Worm (Caenorhabditis elegans): ENCODE results near the gene W09B6.4.

The W09B6.4 gene

DNA sequence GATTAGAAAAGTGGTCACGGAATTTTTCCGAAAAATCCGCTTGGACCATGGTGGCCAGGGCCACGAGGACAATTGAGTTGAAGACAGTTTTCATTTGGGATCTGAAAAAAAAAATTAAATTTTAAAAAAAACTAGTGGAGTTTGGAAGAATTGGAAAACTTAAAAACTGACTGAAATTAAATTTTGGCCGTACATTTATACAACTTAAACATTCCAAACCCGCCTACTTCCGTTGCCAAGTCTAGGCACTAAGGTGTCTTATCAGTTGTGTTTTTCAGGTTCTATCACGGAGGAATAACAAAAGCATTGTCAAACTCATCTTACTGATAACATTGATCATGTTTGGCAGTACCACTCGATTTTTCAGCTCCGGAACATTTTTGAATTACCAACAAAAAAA, 26.5 kb downstream of the W09B6.4 start, which contains the start of gene lips-12:
Gene lips-12 (minus strand): TSS at position 101 of the 400 bp plus-strand sequence.
- TF ChIP-seq him-1 (tag; optimal IDR thresholded peaks at IDR 0.05), result no peak
- TF ChIP-seq W03F9.2 (tag; optimal IDR thresholded peaks at IDR 0.05), result no peak
- TF ChIP-seq dao-5 (tag; optimal IDR thresholded peaks at IDR 0.05), result no peak

DNA sequence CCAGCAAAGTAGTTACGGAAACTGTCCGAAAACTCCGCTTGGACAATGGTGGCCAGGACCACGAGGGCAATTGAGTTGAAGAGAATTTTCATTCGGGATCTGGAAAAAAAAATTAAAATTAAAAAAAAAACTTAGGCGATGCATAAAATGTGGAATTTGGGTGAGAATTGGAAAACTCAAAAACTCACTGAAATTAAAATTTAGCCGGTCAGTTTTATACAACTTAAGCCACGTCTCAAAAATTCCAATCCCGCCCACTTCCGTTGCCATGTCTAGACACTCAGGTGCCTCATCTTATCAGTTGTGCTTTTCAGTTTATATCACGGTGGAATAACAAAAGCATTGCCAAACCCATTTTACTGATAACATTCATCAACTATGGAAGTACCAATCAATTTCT, 29.7 kb downstream of the W09B6.4 start, which contains the start of gene lips-11:
Gene lips-11 (minus strand): TSS at position 101 of the 400 bp plus-strand sequence.
- TF ChIP-seq dao-5 (tag; optimal IDR thresholded peaks at IDR 0.05) (no peak), W03F9.2 (tag; optimal IDR thresholded peaks at IDR 0.05) (no peak), him-1 (tag; optimal IDR thresholded peaks at IDR 0.05) (no peak)

DNA sequence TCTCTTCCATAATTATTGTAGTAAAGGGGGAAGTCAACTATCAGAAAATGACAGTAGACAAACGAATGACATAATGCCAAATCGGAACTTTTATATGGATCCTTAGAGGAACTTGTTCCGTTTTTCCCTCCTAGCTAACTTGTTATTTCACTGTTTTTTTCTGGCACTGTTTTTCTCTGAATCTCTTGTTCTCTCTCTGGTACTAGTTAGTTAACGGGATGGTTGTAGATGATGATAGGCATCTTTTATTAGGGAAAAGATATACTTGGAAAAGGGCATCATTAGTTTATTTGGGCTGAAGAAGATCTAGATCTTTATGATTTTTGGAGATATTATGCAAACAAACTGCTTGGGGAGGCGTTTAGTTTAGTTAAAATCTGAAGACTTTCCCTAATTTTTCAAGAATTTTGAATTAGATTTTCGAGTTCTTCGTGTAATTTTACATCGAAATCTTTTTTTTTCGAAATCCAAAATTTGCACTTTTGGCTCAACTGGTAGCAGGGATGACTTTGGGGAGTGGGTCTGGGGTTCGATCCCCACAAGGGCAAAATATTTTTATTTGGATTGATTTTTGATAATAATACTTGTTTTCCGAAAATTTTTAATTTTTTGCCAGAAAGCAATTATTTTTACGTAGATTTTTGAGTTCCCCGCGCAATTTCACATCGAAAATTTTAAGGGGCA, 33.6 kb downstream of the W09B6.4 start, which contains the start of gene col-40:
Gene col-40 (minus strand): TSS at position 51 of the 684 bp plus-strand sequence.
- TF ChIP-seq W03F9.2 (tag; optimal IDR thresholded peaks at IDR 0.05) (no peak), him-1 (tag; optimal IDR thresholded peaks at IDR 0.05) (no peak), dao-5 (tag; optimal IDR thresholded peaks at IDR 0.05) (no peak)

DNA sequence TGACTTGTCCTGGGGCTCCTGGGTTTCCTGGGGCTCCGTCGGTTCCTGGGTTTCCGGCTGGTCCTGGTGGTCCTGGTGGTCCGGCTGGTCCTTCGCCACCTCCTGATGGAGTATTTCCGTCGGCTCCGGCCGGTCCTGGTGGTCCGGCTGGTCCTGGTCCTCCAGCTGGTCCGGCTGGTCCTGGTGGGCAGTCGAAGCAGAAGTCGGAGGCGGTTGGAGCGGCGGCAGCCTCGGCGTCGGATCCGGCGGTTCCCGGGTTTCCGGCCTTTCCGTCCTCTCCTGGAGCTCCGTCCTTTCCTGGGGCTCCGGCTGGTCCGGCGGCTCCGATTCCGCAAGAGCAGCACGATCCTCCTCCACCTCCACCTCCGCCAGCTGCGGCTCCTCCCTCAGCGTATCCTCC, 35.3 kb downstream of the W09B6.4 start:
- no peak for TF ChIP-seq W03F9.2 (tag; optimal IDR thresholded peaks at IDR 0.05)

DNA sequence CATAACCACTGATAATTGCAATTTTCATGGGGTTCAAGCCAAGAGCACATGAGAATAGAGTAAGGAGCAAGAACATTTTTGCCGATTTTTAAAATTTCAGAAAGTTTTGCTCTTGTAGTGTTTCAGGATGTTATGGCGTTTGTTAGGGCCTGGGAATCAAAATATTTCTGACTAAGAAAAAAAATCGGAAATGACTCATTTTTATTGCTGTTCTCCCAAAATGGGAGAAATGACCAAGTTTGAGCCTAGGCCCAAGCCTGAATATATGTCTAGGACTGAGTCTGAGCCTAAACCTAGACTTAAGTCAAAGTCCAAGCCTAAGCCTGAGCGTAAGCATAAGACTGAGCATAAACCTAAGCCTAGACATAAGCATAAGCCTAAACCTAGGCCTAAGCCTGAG, 36.2 kb downstream of the W09B6.4 start, which contains the start of gene T13B5.9:
Gene T13B5.9 (minus strand): TSS at position 101 of the 400 bp plus-strand sequence.
- TF ChIP-seq dao-5 (tag; optimal IDR thresholded peaks at IDR 0.05), result no peak
- no peak for TF ChIP-seq him-1 (tag; optimal IDR thresholded peaks at IDR 0.05)
- TF ChIP-seq W03F9.2 (tag; optimal IDR thresholded peaks at IDR 0.05), result no peak

DNA sequence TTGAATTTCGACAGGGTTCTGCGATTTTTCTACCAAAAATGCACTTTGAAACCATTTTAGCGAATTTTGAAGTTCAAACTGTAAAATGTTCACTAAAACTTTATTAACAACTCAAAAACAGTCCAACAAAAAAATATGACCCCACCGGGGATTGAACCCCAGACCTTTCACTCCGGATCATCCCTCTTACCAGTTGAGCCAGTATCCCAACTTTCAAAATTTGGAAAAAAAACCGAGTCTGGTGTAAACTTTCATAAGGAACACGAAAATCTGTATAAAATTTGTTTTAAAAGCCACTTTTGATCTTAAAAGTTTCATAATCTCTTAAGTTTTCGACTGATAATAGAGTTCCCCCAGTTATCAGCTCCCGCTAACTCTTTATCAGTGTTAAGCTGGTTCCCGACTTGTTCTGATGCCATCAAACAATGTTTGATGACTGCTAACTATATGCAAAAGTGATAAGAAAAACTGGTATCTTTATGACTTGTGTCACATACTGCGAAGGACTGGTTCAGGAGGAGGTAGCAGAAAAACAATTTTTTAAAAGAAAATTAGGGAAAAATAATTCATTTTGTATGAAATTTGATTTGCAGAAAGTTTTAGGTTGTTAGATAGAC, 37.0 kb downstream of the W09B6.4 start:
- no peak for TF ChIP-seq him-1 (tag; optimal IDR thresholded peaks at IDR 0.05)
- no peak for TF ChIP-seq W03F9.2 (tag; optimal IDR thresholded peaks at IDR 0.05)
- TF ChIP-seq dao-5 (tag; optimal IDR thresholded peaks at IDR 0.05), result no peak

DNA sequence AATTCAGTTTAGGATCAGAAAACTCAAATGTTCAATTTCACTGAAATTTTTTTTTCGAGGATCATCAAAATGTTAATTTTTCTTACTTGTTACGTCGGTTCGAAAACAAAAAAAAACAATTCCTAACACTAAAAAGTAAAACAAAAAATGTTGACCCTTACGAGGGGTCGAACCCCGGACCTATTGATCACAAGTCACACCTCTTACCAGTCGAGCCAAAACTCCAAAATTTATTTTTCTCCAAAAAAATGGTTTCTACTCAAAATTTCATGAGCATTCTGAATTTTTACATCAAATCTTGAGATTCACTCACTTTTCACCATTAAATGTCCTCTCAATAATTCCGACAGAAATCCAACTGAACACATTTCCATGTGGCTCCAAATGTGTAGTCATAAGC, 38.4 kb downstream of the W09B6.4 start:
- TF ChIP-seq W03F9.2 (tag; optimal IDR thresholded peaks at IDR 0.05), result no peak
- TF ChIP-seq dao-5 (tag; optimal IDR thresholded peaks at IDR 0.05), result no peak
- TF ChIP-seq him-1 (tag; optimal IDR thresholded peaks at IDR 0.05), result no peak

DNA sequence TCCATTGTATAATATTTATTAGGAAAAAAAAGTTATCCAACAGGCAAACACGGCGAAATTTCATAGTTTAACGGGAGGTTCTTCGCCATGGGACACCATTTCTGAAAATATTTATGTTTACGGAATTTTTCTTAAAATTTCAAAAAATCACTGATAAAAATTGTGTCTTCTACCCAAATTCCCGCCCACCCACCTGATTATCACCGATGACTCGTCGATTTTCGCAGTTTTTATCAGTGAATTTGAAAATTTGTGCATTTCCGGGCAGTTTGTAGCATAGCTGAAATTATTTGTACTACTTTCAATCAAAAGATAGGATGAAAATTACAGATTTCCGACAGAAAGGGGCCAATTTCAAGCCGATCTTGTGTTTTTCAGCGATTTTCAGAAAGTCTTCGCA, 39.2 kb downstream of the W09B6.4 start:
- TF ChIP-seq W03F9.2 (tag; optimal IDR thresholded peaks at IDR 0.05) (no peak), dao-5 (tag; optimal IDR thresholded peaks at IDR 0.05) (no peak), him-1 (tag; optimal IDR thresholded peaks at IDR 0.05) (no peak)

DNA sequence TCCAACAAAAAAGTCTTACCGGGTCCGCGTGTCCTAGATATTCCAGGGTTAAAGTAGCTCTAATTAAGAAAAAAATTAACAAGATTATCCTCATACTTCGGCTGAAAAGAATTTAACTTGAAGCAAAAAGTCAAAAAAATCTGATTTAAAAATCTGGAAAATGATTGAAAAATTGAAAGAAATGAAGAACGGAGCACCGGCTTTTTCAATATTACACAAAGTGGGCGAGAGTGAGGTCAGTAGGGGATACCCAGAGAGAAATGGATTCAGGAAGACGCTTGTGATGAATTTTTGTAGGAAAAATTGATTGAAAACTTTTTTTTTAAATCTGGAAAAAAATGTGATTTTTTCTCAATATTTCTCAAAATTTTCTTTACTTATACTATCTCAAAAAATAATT, 39.9 kb downstream of the W09B6.4 start, which contains the start of gene pho-14:
Gene pho-14 (minus strand): TSS at position 101 of the 400 bp plus-strand sequence.
- TF ChIP-seq him-1 (tag; optimal IDR thresholded peaks at IDR 0.05) (no peak), W03F9.2 (tag; optimal IDR thresholded peaks at IDR 0.05) (no peak), dao-5 (tag; optimal IDR thresholded peaks at IDR 0.05) (no peak)

DNA sequence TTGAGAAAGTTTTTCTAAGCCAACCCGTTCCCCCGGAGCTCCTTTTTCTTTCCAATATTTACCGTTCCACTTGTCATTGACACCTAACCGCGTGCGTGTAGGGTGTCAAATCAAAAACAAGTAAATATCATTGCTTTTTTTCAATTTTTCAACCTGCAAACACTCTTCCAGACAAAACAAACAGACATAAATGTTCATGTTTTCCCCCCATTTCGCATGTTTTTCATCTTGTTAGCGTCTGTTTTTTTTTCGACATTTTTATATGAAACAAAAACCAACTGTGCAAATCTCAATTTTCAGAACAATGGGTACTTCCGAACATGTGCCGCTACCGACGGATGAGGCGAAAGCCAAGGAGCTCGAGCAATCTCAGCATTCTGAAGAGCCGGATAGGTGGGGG, 48.9 kb downstream of the W09B6.4 start, which contains the start of gene snf-3:
Gene snf-3 (plus strand): TSS at position 301 of the 400 bp plus-strand sequence.
- no peak for TF ChIP-seq W03F9.2 (tag; optimal IDR thresholded peaks at IDR 0.05)
- no peak for TF ChIP-seq dao-5 (tag; optimal IDR thresholded peaks at IDR 0.05)
- TF ChIP-seq him-1 (tag; optimal IDR thresholded peaks at IDR 0.05), result no peak

DNA sequence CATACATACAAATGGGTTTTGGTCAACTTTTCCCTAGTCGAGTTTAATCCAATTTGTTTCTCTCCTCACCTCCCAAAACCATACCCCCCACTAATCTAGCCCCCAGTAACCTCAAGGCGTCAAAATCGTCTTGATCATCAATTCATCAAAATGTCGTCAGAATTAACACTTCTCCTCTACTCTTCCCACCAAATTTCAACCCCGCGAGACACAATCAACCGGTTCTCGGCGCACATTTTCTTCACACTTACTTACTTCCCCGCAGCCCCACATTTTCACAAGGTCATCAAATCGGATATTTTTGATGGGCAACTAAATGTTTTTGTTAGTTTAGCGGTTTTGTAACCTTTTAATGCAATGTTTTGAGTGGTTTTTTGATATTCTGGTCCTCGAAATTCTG, 49.9 kb downstream of the W09B6.4 start:
- no peak for TF ChIP-seq W03F9.2 (tag; optimal IDR thresholded peaks at IDR 0.05)
- TF ChIP-seq him-1 (tag; optimal IDR thresholded peaks at IDR 0.05), result no peak

DNA sequence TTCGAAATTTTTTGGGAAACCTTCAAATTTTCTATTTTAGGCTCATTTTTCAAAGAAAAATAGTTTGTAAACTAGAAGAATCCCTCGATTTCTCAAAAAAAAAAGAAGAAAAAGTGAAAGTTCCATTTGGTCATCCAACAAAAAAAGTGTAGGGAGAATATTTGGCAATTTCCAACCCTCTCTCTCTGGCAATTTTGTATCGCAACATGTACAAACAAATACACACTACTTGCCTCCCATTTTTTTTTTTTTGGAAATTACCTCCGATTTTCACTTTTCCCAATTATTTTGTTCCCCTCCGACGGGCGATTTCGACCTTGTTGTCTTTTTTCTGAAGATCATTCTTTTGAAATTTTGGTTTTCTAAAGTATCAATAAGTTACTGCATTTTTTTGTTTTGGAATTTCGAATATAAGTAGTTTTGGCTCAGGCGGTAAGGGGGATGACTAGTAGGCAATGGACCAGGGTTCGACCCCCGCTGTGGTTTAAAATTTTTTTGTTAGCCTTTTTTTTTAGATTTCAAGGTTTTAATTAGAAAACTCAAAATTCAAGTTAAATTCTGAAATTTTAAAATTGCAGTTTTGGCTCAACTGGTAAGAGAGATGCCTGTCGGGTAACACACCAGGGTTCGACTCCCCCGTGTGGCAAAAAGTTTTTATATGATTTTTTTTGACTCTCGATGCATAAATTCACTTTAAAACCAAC, 52.0 kb downstream of the W09B6.4 start:
- TF ChIP-seq W03F9.2 (tag; optimal IDR thresholded peaks at IDR 0.05) (no peak), him-1 (tag; optimal IDR thresholded peaks at IDR 0.05) (no peak), dao-5 (tag; optimal IDR thresholded peaks at IDR 0.05) (no peak)

DNA sequence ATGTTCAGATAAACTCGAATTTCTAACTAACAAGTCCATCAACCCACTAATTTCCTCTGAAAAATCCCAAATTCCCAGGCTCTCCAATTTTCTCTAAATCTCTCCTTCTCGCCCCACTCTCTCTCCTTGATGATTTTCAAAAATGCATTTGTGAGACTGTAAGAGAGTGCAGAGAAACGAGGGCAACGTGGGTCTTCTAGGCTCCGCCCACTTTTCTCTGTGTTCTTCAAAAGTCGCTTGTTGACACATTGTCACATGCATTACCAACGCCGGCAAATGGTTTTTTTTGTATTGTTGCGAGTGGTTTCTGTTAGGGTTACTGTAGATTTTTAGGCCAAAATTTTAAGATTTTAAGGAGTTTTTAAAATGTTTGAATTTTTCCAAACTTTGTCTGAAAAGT, 54.2 kb downstream of the W09B6.4 start:
- TF ChIP-seq him-1 (tag; optimal IDR thresholded peaks at IDR 0.05), result no peak
- TF ChIP-seq W03F9.2 (tag; optimal IDR thresholded peaks at IDR 0.05), result no peak
- TF ChIP-seq dao-5 (tag; optimal IDR thresholded peaks at IDR 0.05), result no peak

DNA sequence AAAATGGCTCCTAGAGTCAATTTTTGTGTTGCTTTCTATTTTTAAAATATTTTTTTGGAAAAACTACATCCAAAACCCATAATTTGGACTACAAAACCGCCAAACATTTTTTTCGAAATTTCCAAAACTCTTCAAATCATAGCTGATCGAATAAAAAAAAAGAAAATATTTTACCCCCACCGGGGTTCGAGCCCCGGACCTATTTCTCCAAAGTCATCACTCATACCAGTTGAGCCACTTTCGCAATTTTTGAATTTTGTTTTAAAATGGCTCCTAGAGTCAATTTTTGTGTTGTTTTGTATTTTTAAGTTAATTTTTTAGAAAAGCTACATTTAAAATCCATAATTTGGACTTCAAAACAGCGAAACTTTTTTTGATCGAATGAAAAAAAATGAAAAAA, 55.1 kb downstream of the W09B6.4 start:
- TF ChIP-seq dao-5 (tag; optimal IDR thresholded peaks at IDR 0.05), result no peak
- no peak for TF ChIP-seq W03F9.2 (tag; optimal IDR thresholded peaks at IDR 0.05)
- TF ChIP-seq him-1 (tag; optimal IDR thresholded peaks at IDR 0.05), result no peak
